Worm (Caenorhabditis elegans) whole organism, late embryonic: Measurements from ENCODE around the gene F59E12.9.

Source experiments
- pax-1 ChIP-seq: fragments of 150-350 bp; optimal IDR thresholded peaks from 2 replicates; lab custom pipeline; 2014; ENCODE audit warnings: missing biosample characterization, missing genetic modification characterization
- ztf-16 ChIP-seq: sonication (generic microtip); optimal IDR thresholded peaks from 2 replicates; lab custom pipeline; 2017; ENCODE audit warnings: missing genetic modification characterization, missing compliant biosample characterization

DNA sequence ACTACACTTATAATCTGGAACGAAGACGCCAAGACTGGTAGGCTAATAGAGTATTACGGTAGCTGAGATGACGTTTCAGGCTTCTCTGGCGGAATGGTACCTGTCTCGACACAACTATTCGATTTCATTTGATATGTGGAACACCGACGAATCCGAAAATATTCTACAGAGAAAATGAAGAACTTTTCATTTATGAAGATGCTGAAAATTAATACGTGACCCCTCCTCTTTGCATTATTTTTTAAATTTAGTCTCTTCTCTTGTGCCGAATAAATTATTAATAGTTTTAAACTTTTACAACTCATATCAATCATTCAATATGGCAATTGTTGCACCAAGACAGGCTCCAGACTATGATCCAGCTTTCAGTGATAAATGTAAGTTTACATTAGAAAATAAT lies 19.1 kb upstream of the F59E12.9 start, which contains the start of gene C25H3.16:
- TF ChIP-seq pax-1 (tag; lab: Kevin White, UChicago) (no peak), ztf-16 (no peak)
